Worm (Caenorhabditis elegans) whole organism, L4 larva: Measurements from ENCODE around the gene R13H4.2.

Experiments used
- D1046.2 ChIP-seq: fragments of 200-800 bp; sonication (Bioruptor generic); IDR thresholded peaks from 2 replicates; pipeline ENCODE4 v1.3.6; 2022; ENCODE audit warnings: missing genetic modification characterization, missing compliant biosample characterization
- F26F4.8 ChIP-seq: fragments of 200-800 bp; sonication (Bioruptor generic); conservative IDR thresholded peaks from 2 replicates; pipeline ENCODE4 v1.3.6; 2022; ENCODE audit warnings: missing genetic modification characterization, missing compliant biosample characterization
- F37D6.2 ChIP-seq: sonication (generic microtip); optimal IDR thresholded peaks from 2 replicates; lab custom pipeline; 2016; ENCODE audit warnings: mild to moderate bottlenecking, missing genetic modification characterization, missing compliant biosample characterization
- F49E8.2 ChIP-seq: sonication (generic microtip); optimal IDR thresholded peaks from 2 replicates; lab custom pipeline; 2016; ENCODE audit warnings: missing compliant biosample characterization, mild to moderate bottlenecking, missing genetic modification characterization, borderline replicate concordance
- T20F7.1 ChIP-seq: fragments of 200-800 bp; sonication (Bioruptor generic); optimal IDR thresholded peaks from 2 replicates; lab custom pipeline; 2018; ENCODE audit warnings: mild to moderate bottlenecking, missing genetic modification characterization, missing compliant biosample characterization
- T26A8.4 ChIP-seq: fragments of 200-800 bp; sonication (Bioruptor generic); IDR thresholded peaks from 2 replicates; pipeline ENCODE4 v1.3.6; 2022; ENCODE audit warnings: missing genetic modification characterization, missing compliant biosample characterization
- ZK337.2 ChIP-seq: fragments of 200-800 bp; sonication (Bioruptor generic); IDR thresholded peaks from 2 replicates; pipeline ENCODE4 v1.3.6; 2022; ENCODE audit warnings: missing genetic modification reagents, missing genetic modification characterization, missing compliant biosample characterization
- ZK546.5 ChIP-seq, 2 experiments: sonication (generic microtip); optimal IDR thresholded peaks; 2 replicates each; lab custom pipeline; 2017; ENCODE audit warnings: missing biosample characterization in 2 of 2, missing genetic modification characterization in 2 of 2
- aha-1 ChIP-seq: fragments of 150-350 bp; peaks from one replicate; lab custom pipeline; 2014; ENCODE audit warnings: missing biosample characterization, missing genetic modification characterization
- aly-2 ChIP-seq: sonication (generic microtip); optimal IDR thresholded peaks from 2 replicates; lab custom pipeline; 2018; ENCODE audit warnings: missing biosample characterization, missing genetic modification characterization
- arid-1 ChIP-seq: fragments of 200-800 bp; sonication (Bioruptor generic); conservative IDR thresholded peaks from 2 replicates; pipeline ENCODE4 v1.3.6; 2022; ENCODE audit warnings: missing genetic modification reagents, missing genetic modification characterization, missing compliant biosample characterization
- attf-4 ChIP-seq: sonication (generic microtip); optimal IDR thresholded peaks from 3 replicates; lab custom pipeline; 2017; ENCODE audit warnings: missing biosample characterization, missing genetic modification characterization
- ceh-28 ChIP-seq: fragments of 150-350 bp; optimal IDR thresholded peaks from 2 replicates; lab custom pipeline; 2014; ENCODE audit warnings: missing biosample characterization, missing genetic modification reagents, missing genetic modification characterization
- ceh-32 ChIP-seq: sonication (generic microtip); optimal IDR thresholded peaks from 2 replicates; lab custom pipeline; 2016; ENCODE audit warnings: mild to moderate bottlenecking, missing genetic modification characterization, missing compliant biosample characterization; ENCODE audit not compliant: poor library complexity
- ces-1 ChIP-seq: fragments of 150-350 bp; sonication (generic microtip); optimal IDR thresholded peaks from 4 replicates; lab custom pipeline; 2014; ENCODE audit warnings: missing biosample characterization, missing genetic modification reagents, missing genetic modification characterization
- daf-16 ChIP-seq, 3 experiments: sonication (generic microtip); optimal IDR thresholded peaks; 2 replicates each; lab custom pipeline; 2016 to 2017; ENCODE audit warnings: missing genetic modification characterization in 3 of 3, missing genetic modification reagents in 3 of 3, mild to moderate bottlenecking in 2 of 3, missing compliant biosample characterization in 2 of 3, missing biosample characterization in 1 of 3, moderate library complexity in 1 of 3
- daf-19 ChIP-seq: fragments of 200-800 bp; sonication (Bioruptor generic); conservative IDR thresholded peaks from 2 replicates; pipeline ENCODE4 v1.3.6; 2022; ENCODE audit warnings: missing genetic modification characterization, missing compliant biosample characterization
- daf-8 ChIP-seq: fragments of 200-800 bp; sonication (Bioruptor generic); IDR thresholded peaks from 2 replicates; pipeline ENCODE4 v1.3.6; 2022; ENCODE audit warnings: missing genetic modification characterization, missing compliant biosample characterization
- dmd-8 ChIP-seq: fragments of 200-800 bp; sonication (Bioruptor generic); IDR thresholded peaks from 2 replicates; pipeline ENCODE4 v1.3.6; 2022; ENCODE audit warnings: missing genetic modification characterization, missing compliant biosample characterization
- dmd-9 ChIP-seq: fragments of 200-800 bp; sonication (Bioruptor generic); IDR thresholded peaks from 2 replicates; pipeline ENCODE4 v1.3.6; 2022; ENCODE audit warnings: missing genetic modification reagents, missing genetic modification characterization, missing compliant biosample characterization
- dve-1 ChIP-seq: sonication (generic microtip); optimal IDR thresholded peaks from 2 replicates; lab custom pipeline; 2017; ENCODE audit warnings: antibody characterized with exemption, mild to moderate bottlenecking, missing genetic modification characterization, missing compliant biosample characterization; ENCODE audit not compliant: insufficient read depth
- egl-27 ChIP-seq: sonication (generic microtip); optimal IDR thresholded peaks from 3 replicates; lab custom pipeline; 2017; ENCODE audit warnings: missing biosample characterization, missing genetic modification reagents, missing genetic modification characterization
- gei-8 ChIP-seq: fragments of 200-800 bp; sonication (Bioruptor generic); optimal IDR thresholded peaks from 2 replicates; lab custom pipeline; 2018; ENCODE audit warnings: mild to moderate bottlenecking, missing genetic modification characterization, missing compliant biosample characterization
- hlh-11 ChIP-seq: fragments of 200-800 bp; sonication (Bioruptor generic); optimal IDR thresholded peaks from 2 replicates; lab custom pipeline; 2018; ENCODE audit warnings: mild to moderate bottlenecking, missing genetic modification characterization, missing compliant biosample characterization
- hlh-30 ChIP-seq: sonication (generic microtip); optimal IDR thresholded peaks from 2 replicates; lab custom pipeline; 2017; ENCODE audit warnings: antibody characterized with exemption, mild to moderate bottlenecking, missing genetic modification characterization, missing compliant biosample characterization; ENCODE audit not compliant: insufficient read depth
- hmg-1.1 ChIP-seq: fragments of 200-800 bp; sonication (Bioruptor generic); IDR thresholded peaks from 2 replicates; pipeline ENCODE4 v1.3.6; 2022; ENCODE audit warnings: missing genetic modification reagents, missing genetic modification characterization, missing compliant biosample characterization
- jun-1 ChIP-seq: fragments of 150-350 bp; optimal IDR thresholded peaks from 2 replicates; lab custom pipeline; 2014; ENCODE audit warnings: missing biosample characterization, missing genetic modification reagents, missing genetic modification characterization
- lin-38 ChIP-seq: fragments of 200-800 bp; sonication (Bioruptor generic); IDR thresholded peaks from 2 replicates; pipeline ENCODE4 v1.3.6; 2022; ENCODE audit warnings: missing genetic modification reagents, missing genetic modification characterization, missing compliant biosample characterization
- lsy-2 ChIP-seq, 2 experiments: fragments of 150-350 bp in 1 of 2; sonication (generic microtip) in 1 of 2; optimal IDR thresholded peaks; 2 replicates each; lab custom pipeline; 2014 to 2017; ENCODE audit warnings: missing biosample characterization in 2 of 2, missing genetic modification characterization in 2 of 2
- madf-5 ChIP-seq, 2 experiments: fragments of 200-800 bp; sonication (Bioruptor generic); IDR thresholded peaks; 2 replicates each; pipeline ENCODE4 v1.3.6; 2022; ENCODE audit warnings: missing compliant biosample characterization in 2 of 2, missing genetic modification characterization in 2 of 2
- madf-9 ChIP-seq: fragments of 200-800 bp; sonication (Bioruptor generic); conservative IDR thresholded peaks from 2 replicates; pipeline ENCODE4 v1.3.6; 2022; ENCODE audit warnings: missing genetic modification reagents, missing genetic modification characterization, missing compliant biosample characterization
- mdl-1 ChIP-seq, 2 experiments: fragments of 150-350 bp in 1 of 2; sonication (generic microtip) in 1 of 2; optimal IDR thresholded peaks; 2 replicates each; lab custom pipeline; 2014 to 2017; ENCODE audit warnings: missing biosample characterization in 2 of 2, missing genetic modification characterization in 2 of 2
- mxl-3 ChIP-seq: fragments of 200-800 bp; sonication (Bioruptor generic); optimal IDR thresholded peaks from 2 replicates; lab custom pipeline; 2018; ENCODE audit warnings: mild to moderate bottlenecking, missing genetic modification characterization, missing compliant biosample characterization
- nhr-102 ChIP-seq: sonication (generic microtip); optimal IDR thresholded peaks from 2 replicates; lab custom pipeline; 2016; ENCODE audit warnings: mild to moderate bottlenecking, missing genetic modification characterization, moderate library complexity, missing compliant biosample characterization
- nhr-11 ChIP-seq: fragments of 150-350 bp; optimal IDR thresholded peaks from 2 replicates; lab custom pipeline; 2014; ENCODE audit warnings: missing biosample characterization, missing genetic modification characterization
- nhr-111 ChIP-seq: fragments of 200-800 bp; sonication (Bioruptor generic); optimal IDR thresholded peaks from 2 replicates; lab custom pipeline; 2018; ENCODE audit warnings: mild to moderate bottlenecking, missing genetic modification characterization, missing compliant biosample characterization
- nhr-28 ChIP-seq: fragments of 150-350 bp; optimal IDR thresholded peaks from 2 replicates; lab custom pipeline; 2014; ENCODE audit warnings: missing biosample characterization, missing genetic modification characterization
- nhr-42 ChIP-seq: fragments of 200-800 bp; sonication (Bioruptor generic); IDR thresholded peaks from 2 replicates; pipeline ENCODE4 v1.3.6; 2022; ENCODE audit warnings: missing genetic modification characterization, missing compliant biosample characterization
- nhr-6 ChIP-seq: fragments of 150-350 bp; optimal IDR thresholded peaks from 2 replicates; lab custom pipeline; 2014; ENCODE audit warnings: missing biosample characterization, missing genetic modification characterization
- nhr-76 ChIP-seq: fragments of 150-350 bp; optimal IDR thresholded peaks from 2 replicates; lab custom pipeline; 2014; ENCODE audit warnings: missing biosample characterization, missing genetic modification characterization
- pha-4 ChIP-seq, 2 experiments: fragments of 150-350 bp in 1 of 2; fragments of 200-800 bp in 1 of 2; sonication (Bioruptor generic) in 1 of 2; IDR thresholded peaks in 1 of 2; optimal IDR thresholded peaks in 1 of 2; 2 replicates each; pipeline versions ENCODE4 v1.3.6 to Lab custom; 2014 to 2022; ENCODE audit warnings: missing genetic modification characterization in 2 of 2, missing genetic modification reagents in 2 of 2, missing biosample characterization in 1 of 2, missing compliant biosample characterization in 1 of 2
- php-3 ChIP-seq: fragments of 200-800 bp; sonication (Bioruptor generic); IDR thresholded peaks from 2 replicates; pipeline ENCODE4 v1.3.6; 2022; ENCODE audit warnings: missing genetic modification reagents, missing genetic modification characterization, missing compliant biosample characterization
- set-16 ChIP-seq: fragments of 200-800 bp; sonication (Bioruptor generic); IDR thresholded peaks from 2 replicates; pipeline ENCODE4 v1.3.6; 2022; ENCODE audit warnings: missing genetic modification reagents, missing genetic modification characterization, missing compliant biosample characterization
- spr-3 ChIP-seq: fragments of 200-800 bp; sonication (Bioruptor generic); optimal IDR thresholded peaks from 2 replicates; lab custom pipeline; 2018; ENCODE audit warnings: mild to moderate bottlenecking, missing genetic modification characterization, missing compliant biosample characterization
- tag-97 ChIP-seq: fragments of 200-800 bp; sonication (Bioruptor generic); IDR thresholded peaks from 2 replicates; pipeline ENCODE4 v1.3.6; 2022; ENCODE audit warnings: missing genetic modification characterization, missing compliant biosample characterization
- unc-130 ChIP-seq: sonication (generic microtip); optimal IDR thresholded peaks from 2 replicates; lab custom pipeline; 2016; ENCODE audit warnings: missing genetic modification reagents, missing genetic modification characterization, missing compliant biosample characterization
- unc-39 ChIP-seq: sonication (generic microtip); optimal IDR thresholded peaks from 2 replicates; lab custom pipeline; 2017; ENCODE audit warnings: missing biosample characterization, missing genetic modification characterization
- vab-7 ChIP-seq: fragments of 200-800 bp; sonication (Bioruptor generic); IDR thresholded peaks from 2 replicates; pipeline ENCODE4 v1.3.6; 2022; ENCODE audit warnings: missing genetic modification reagents, missing genetic modification characterization, missing compliant biosample characterization
- zfp-3 ChIP-seq: fragments of 200-800 bp; sonication (Bioruptor generic); conservative IDR thresholded peaks from 2 replicates; pipeline ENCODE4 v1.3.6; 2022; ENCODE audit warnings: missing genetic modification reagents, missing genetic modification characterization, missing compliant biosample characterization
- ztf-11 ChIP-seq: fragments of 150-350 bp; optimal IDR thresholded peaks from 2 replicates; lab custom pipeline; 2014; ENCODE audit warnings: missing biosample characterization, missing genetic modification characterization
- ztf-7 ChIP-seq: fragments of 150-350 bp; optimal IDR thresholded peaks from 2 replicates; lab custom pipeline; 2014; ENCODE audit warnings: missing biosample characterization, missing genetic modification characterization

R13H4.2 gene

DNA sequence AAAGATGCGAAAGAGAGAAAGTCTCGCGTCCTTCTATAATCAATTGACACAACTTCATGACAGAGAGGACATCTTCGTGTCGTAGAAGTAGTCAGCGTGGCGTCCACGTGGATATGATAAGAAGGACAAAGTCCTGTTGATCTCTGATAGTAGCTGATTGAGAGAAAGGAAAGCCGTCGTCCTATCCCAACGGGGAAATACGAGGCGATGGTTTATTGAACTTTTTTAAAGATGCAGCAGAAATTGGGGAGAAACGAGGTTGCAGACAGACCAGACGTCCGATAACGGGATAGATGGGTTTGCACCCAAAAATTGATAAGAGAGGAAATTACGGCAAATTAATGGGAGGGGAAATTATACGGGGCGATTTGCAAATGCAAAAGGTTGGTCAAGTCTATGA is 33.7 kb upstream of the R13H4.2 start (continued):
- TF ChIP-seq madf-9 (GFP tag; lab: Robert Waterston, UW) = no peak
- no peak for TF ChIP-seq unc-130
- no peak for TF ChIP-seq daf-19 (GFP tag; lab: Robert Waterston, UW)
- peak; percentile 69 for TF ChIP-seq hlh-30 (tag; lab: Kevin White, UChicago)
- TF ChIP-seq hmg-1.1 (GFP tag; lab: Robert Waterston, UW) = 0 out of 2 replicates have a peak, but pooled peaks have one; percentile 11
- TF ChIP-seq T20F7.1 (GFP tag; lab: Kevin White, UChicago) = no peak
- TF ChIP-seq ceh-32 = no peak
- no peak for TF ChIP-seq ZK337.2 (GFP tag; lab: Robert Waterston, UW)
- peak; percentile 83 to 94 for TF ChIP-seq mdl-1 (tag; optimal IDR thresholded peaks at IDR 0.05; lab: Kevin White, UChicago)
- peak; percentile 87 for TF ChIP-seq aha-1 (tag; lab: Kevin White, UChicago)
- TF ChIP-seq nhr-6 (tag; lab: Kevin White, UChicago) = no peak
- TF ChIP-seq dve-1 (tag; lab: Kevin White, UChicago) = peak; percentile 81
- no peak for TF ChIP-seq zfp-3 (GFP tag; lab: Robert Waterston, UW)
- TF ChIP-seq egl-27 (tag; lab: Kevin White, UChicago) = no peak
- TF ChIP-seq lin-38 (GFP tag; lab: Robert Waterston, UW) = no peak
- no peak for TF ChIP-seq set-16 (GFP tag; lab: Robert Waterston, UW)
- TF ChIP-seq F26F4.8 (GFP tag; lab: Robert Waterston, UW) = no peak
- TF ChIP-seq D1046.2 (GFP tag; lab: Robert Waterston, UW) = no peak
- no peak for TF ChIP-seq vab-7
- no peak for TF ChIP-seq dmd-8 (GFP tag; lab: Robert Waterston, UW)
- no peak; the same call in 1 of the 2 replicates for TF ChIP-seq php-3 (GFP tag; lab: Robert Waterston, UW)
- TF ChIP-seq nhr-111 (GFP tag; lab: Kevin White, UChicago) = no peak
- TF ChIP-seq nhr-11 (tag; lab: Kevin White, UChicago) = no peak
- TF ChIP-seq spr-3 (GFP tag; lab: Kevin White, UChicago) = no peak
- TF ChIP-seq nhr-28 = peak; percentile 86
- no peak for TF ChIP-seq daf-8
- TF ChIP-seq madf-5 (GFP tag; IDR thresholded peaks at IDR 0.05; lab: Robert Waterston, UW) = no peak
- no peak for TF ChIP-seq tag-97 (GFP tag; lab: Robert Waterston, UW)
- peak in 1 of 2 experiments; percentile 73 for TF ChIP-seq lsy-2 (tag; optimal IDR thresholded peaks at IDR 0.05; lab: Kevin White, UChicago)
- TF ChIP-seq ceh-28 (tag; lab: Kevin White, UChicago) = no peak
- no peak for TF ChIP-seq ces-1 (GFP tag; lab: Kevin White, UChicago)
- no peak for TF ChIP-seq unc-39
- no peak for TF ChIP-seq nhr-42
- no peak for TF ChIP-seq ztf-11 (tag; lab: Kevin White, UChicago)
- TF ChIP-seq dmd-9 = no peak
- no peak for TF ChIP-seq F37D6.2
- peak; percentile 89 for TF ChIP-seq hlh-11 (tag; lab: Kevin White, UChicago)
- no peak for TF ChIP-seq F49E8.2 (tag; lab: Kevin White, UChicago)
- no peak for TF ChIP-seq attf-4 (tag; lab: Kevin White, UChicago)
- peak; percentile 99 for TF ChIP-seq mxl-3
- no peak for TF ChIP-seq jun-1 (tag; lab: Kevin White, UChicago)
- no peak for TF ChIP-seq ZK546.5 (tag; optimal IDR thresholded peaks at IDR 0.05; lab: Kevin White, UChicago)
- no peak for TF ChIP-seq aly-2
- TF ChIP-seq pha-4 (GFP tag; IDR thresholded peaks at IDR 0.05; lab: Robert Waterston, UW) = no peak
- TF ChIP-seq pha-4 (tag; optimal IDR thresholded peaks at IDR 0.05; lab: Kevin White, UChicago) = no peak
- TF ChIP-seq daf-16 (GFP tag; optimal IDR thresholded peaks at IDR 0.05; lab: Kevin White, UChicago) = no peak
- no peak for TF ChIP-seq daf-16 (tag; optimal IDR thresholded peaks at IDR 0.05; lab: Kevin White, UChicago)
- TF ChIP-seq ztf-7 = no peak
- TF ChIP-seq T26A8.4 (GFP tag; lab: Robert Waterston, UW) = peak; percentile 34; the same call in 1 of the 2 replicates
- peak; percentile 65 for TF ChIP-seq nhr-102 (tag; lab: Kevin White, UChicago)
- peak; percentile 86 for TF ChIP-seq gei-8 (GFP tag; lab: Kevin White, UChicago)
- no peak for TF ChIP-seq arid-1 (GFP tag; lab: Robert Waterston, UW)
- no peak for TF ChIP-seq nhr-76 (tag; lab: Kevin White, UChicago)
